Fruit fly (Drosophila melanogaster): ENCODE data around the gene Arl1.

Gene Arl1

dm6 chr3L:15999358-16000005 lies 16.5 kb downstream of the Arl1 start (continued):
- TF ChIP-seq CG10543 (GFP tag; optimal IDR thresholded peaks at IDR 0.05) (peak; percentile 76), Poxn (GFP tag; IDR thresholded peaks at IDR 0.05) (peak; percentile 39; the same call in 1 of the 2 replicates), fd96Cb (tag; optimal IDR thresholded peaks at IDR 0.05) (peak; percentile 6), mirr (GFP tag; optimal IDR thresholded peaks at IDR 0.05) (peak; percentile 48), her (GFP tag; optimal IDR thresholded peaks at IDR 0.05) (no peak), CG17802 (tag; optimal IDR thresholded peaks at IDR 0.05) (no peak), CG4617 (GFP tag; optimal IDR thresholded peaks at IDR 0.05; ENCODE audit: borderline replicate concordance) (no peak), HLH4C (GFP tag; IDR thresholded peaks at IDR 0.05; ENCODE audit: partially characterized antibody) (no peak), trem (tag; optimal IDR thresholded peaks at IDR 0.05) (peak; percentile 10), Tbp (GFP tag; optimal IDR thresholded peaks at IDR 0.05) (no peak), peb (GFP tag; IDR thresholded peaks at IDR 0.05) (no peak), BtbVII (GFP tag; optimal IDR thresholded peaks at IDR 0.05) (peak; percentile 52), Dref (GFP tag; IDR thresholded peaks at IDR 0.05) (no peak), CG8388 (GFP tag; optimal IDR thresholded peaks at IDR 0.05) (peak; percentile 48), tin (GFP tag; optimal IDR thresholded peaks at IDR 0.05) (no peak), chm (GFP tag; IDR thresholded peaks at IDR 0.05) (no peak; the same call in 1 of the 2 replicates), CG34376 (GFP tag; optimal IDR thresholded peaks at IDR 0.05) (peak; percentile 83), CG9437 (GFP tag; optimal IDR thresholded peaks at IDR 0.05) (no peak), nerfin-1 (tag; optimal IDR thresholded peaks at IDR 0.05) (peak; percentile 10), Mes4 (GFP tag; optimal IDR thresholded peaks at IDR 0.05) (no peak), btn (GFP tag; optimal IDR thresholded peaks at IDR 0.05) (no peak), Mrtf (GFP tag; IDR thresholded peaks at IDR 0.05) (no peak; the same call in 2 of the 3 replicates), NfI (GFP tag; optimal IDR thresholded peaks at IDR 0.05) (no peak), bsh (GFP tag; optimal IDR thresholded peaks at IDR 0.05) (peak in 1 of 2 experiments; percentile 53), HHEX (GFP tag; optimal IDR thresholded peaks at IDR 0.05) (peak; percentile 43), lbe (GFP tag; optimal IDR thresholded peaks at IDR 0.05) (no peak), corto (GFP tag; optimal IDR thresholded peaks at IDR 0.05) (no peak), CG11723 (GFP tag; optimal IDR thresholded peaks at IDR 0.05) (no peak), ranshi (GFP tag; IDR thresholded peaks at IDR 0.05) (peak; percentile 56; the same call in 1 of the 2 replicates), Bgb (GFP tag; IDR thresholded peaks at IDR 0.05; ENCODE audit: partially characterized antibody) (no peak), wek (GFP tag; optimal IDR thresholded peaks at IDR 0.05) (no peak), CG2712 (tag; optimal IDR thresholded peaks at IDR 0.05) (peak; percentile 54), Vsx1 (GFP tag; optimal IDR thresholded peaks at IDR 0.05) (peak; percentile 56), CG9932 (GFP tag; IDR thresholded peaks at IDR 0.05) (no peak), unpg (GFP tag; optimal IDR thresholded peaks at IDR 0.05) (peak; percentile 59), Ravus (GFP tag; IDR thresholded peaks at IDR 0.05) (no peak; the same call in 1 of the 2 replicates), CG8924 (tag; optimal IDR thresholded peaks at IDR 0.05) (peak; percentile 53), amos (GFP tag; IDR thresholded peaks at IDR 0.05; ENCODE audit: partially characterized antibody) (no peak), bigmax (GFP tag; optimal IDR thresholded peaks at IDR 0.05) (no peak), CG1529 (GFP tag; optimal IDR thresholded peaks at IDR 0.05) (no peak), row (GFP tag; IDR thresholded peaks at IDR 0.05) (peak; percentile 61; the same call in 2 of the 3 replicates), Abd-B (GFP tag; optimal IDR thresholded peaks at IDR 0.05) (no peak), CG13624 (GFP tag; optimal IDR thresholded peaks at IDR 0.05) (no peak), Bteb2 (GFP tag; optimal IDR thresholded peaks at IDR 0.05) (no peak), CG7987 (GFP tag; optimal IDR thresholded peaks at IDR 0.05) (peak; percentile 70), gfzf (GFP tag; optimal IDR thresholded peaks at IDR 0.05) (no peak), wdn (GFP tag; IDR thresholded peaks at IDR 0.05) (no peak), nau (GFP tag; optimal IDR thresholded peaks at IDR 0.05) (peak; percentile 22), CG31365 (tag; optimal IDR thresholded peaks at IDR 0.05) (no peak)
